Fruit fly (Drosophila melanogaster): ENCODE measurements around the gene Acsx1R.

DNA sequence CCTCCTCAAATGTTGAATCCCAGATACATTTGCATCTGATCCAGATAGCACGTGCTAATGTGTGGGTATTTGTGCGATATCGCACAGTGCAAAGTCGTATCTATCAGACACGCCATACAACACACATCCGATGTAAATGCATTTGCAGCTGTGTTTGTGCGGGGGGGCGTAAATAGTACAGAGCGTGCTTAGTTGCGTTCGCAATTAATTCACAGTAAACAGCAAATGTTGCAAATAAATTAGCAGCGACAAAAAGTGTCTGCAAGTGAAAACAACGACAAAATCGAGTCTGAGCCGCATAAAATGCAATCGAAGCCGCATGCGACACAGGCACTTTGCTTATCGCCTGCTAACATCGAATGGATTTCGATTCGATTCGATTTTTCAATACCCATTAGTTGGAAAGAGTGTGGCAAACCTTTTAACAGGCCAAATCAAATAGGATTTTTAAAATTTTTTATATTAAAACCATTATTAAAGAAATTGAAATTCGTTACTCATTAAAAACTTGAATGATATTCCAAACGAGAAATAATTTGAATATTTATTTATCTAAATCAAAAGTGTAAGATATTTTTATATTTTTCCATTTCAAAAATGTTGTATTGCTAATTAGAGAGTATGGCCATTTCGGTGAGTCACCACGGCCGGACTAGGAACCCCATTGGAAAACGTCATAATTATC is 30.8 kb upstream of the Acsx1R start:
- no peak for TF ChIP-seq insv (GFP tag; optimal IDR thresholded peaks at IDR 0.05)
- TF ChIP-seq Hsf (GFP tag; optimal IDR thresholded peaks at IDR 0.05), result no peak
- no peak for TF ChIP-seq bbx (GFP tag; IDR thresholded peaks at IDR 0.05; ENCODE audit: partially characterized antibody)
- no peak for TF ChIP-seq her (GFP tag; optimal IDR thresholded peaks at IDR 0.05)
- no peak for TF ChIP-seq Hr3 (GFP tag; optimal IDR thresholded peaks at IDR 0.05)

All from whole organism, embryonic.